Worm (Caenorhabditis elegans) whole organism, L4 larva: ENCODE data around the gene srd-17.

Source experiments
- aha-1 ChIP-seq: fragments of 150-350 bp; peaks from one replicate; lab custom pipeline; 2014; ENCODE audit warnings: missing biosample characterization, missing genetic modification characterization
- aly-2 ChIP-seq: sonication (generic microtip); optimal IDR thresholded peaks from 2 replicates; lab custom pipeline; 2018; ENCODE audit warnings: missing biosample characterization, missing genetic modification characterization
- ceh-82 ChIP-seq: sonication (generic microtip); optimal IDR thresholded peaks from 2 replicates; lab custom pipeline; 2017; ENCODE audit warnings: missing biosample characterization, missing genetic modification characterization
- egl-27 ChIP-seq: sonication (generic microtip); optimal IDR thresholded peaks from 3 replicates; lab custom pipeline; 2017; ENCODE audit warnings: missing biosample characterization, missing genetic modification reagents, missing genetic modification characterization
- nhr-28 ChIP-seq: fragments of 150-350 bp; optimal IDR thresholded peaks from 2 replicates; lab custom pipeline; 2014; ENCODE audit warnings: missing biosample characterization, missing genetic modification characterization
- unc-62 ChIP-seq, 3 experiments: fragments of 150-350 bp in 1 of 3; sonication (generic microtip); optimal IDR thresholded peaks in 2 of 3; peaks in 1 of 3; 1 replicate in 1 of 3; 2 replicates in 2 of 3; lab custom pipeline; 2014 to 2017; ENCODE audit warnings: missing biosample characterization in 3 of 3, missing genetic modification characterization in 3 of 3, missing genetic modification reagents in 3 of 3, missing genotype in 1 of 3

- TF ChIP-seq egl-27 (tag; lab: Kevin White, UChicago) (no peak), aly-2 (tag; lab: Kevin White, UChicago) (no peak), unc-62 (GFP tag; optimal IDR thresholded peaks at IDR 0.05 in 1 of 2; lab: Kevin White, UChicago) (no peak), unc-62 (tag; optimal IDR thresholded peaks at IDR 0.05; lab: Kevin White, UChicago) (no peak), nhr-28 (tag; lab: Kevin White, UChicago) (no peak), aha-1 (tag; lab: Kevin White, UChicago) (no peak), ceh-82 (no peak)
These were observed 41.0 kb upstream of the srd-17 start, which contains the start of gene T10G3.1 for ce11 chrV:13473467-13473866.
